Fruit fly (Drosophila melanogaster) whole organism: ENCODE measurements around the gene Or22a.

Experiments
- Dll ChIP-seq: fragments of >200 bp; optimal IDR thresholded peaks from 2 replicates; lab custom pipeline; 2017
- EcR ChIP-seq, 2 experiments: fragments of >200 bp; optimal IDR thresholded peaks; 2 replicates each; lab custom pipeline; 2017; ENCODE audit warnings: missing biosample characterization in 2 of 2, missing genetic modification characterization in 2 of 2, missing genetic modification reagents in 2 of 2
- psq ChIP-seq: fragments of >200 bp; optimal IDR thresholded peaks from 2 replicates; lab custom pipeline; 2017
- usp ChIP-seq: fragments of >200 bp; optimal IDR thresholded peaks from 2 replicates; lab custom pipeline; 2017; ENCODE audit warnings: missing biosample characterization, missing genetic modification characterization, mixed read lengths

DNA sequence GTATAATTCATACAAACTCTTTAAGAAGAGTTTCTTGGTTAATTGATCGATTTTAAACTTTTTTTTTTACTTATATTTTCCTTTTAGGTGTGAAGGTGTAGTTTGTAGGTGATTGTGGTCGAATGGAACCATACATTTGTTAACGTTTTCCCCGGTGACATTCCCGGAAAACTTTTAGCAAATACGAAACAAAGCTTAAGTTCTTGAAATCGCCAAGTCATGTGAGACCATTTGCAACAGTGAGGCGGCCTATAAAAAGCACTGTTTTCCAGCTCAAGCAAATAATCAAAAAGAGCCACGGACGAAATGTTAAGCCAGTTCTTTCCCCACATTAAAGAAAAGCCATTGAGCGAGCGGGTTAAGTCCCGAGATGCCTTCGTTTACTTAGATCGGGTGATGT lies 2.1 kb downstream of the Or22a start, which contains the start of gene Or22b:
- TF ChIP-seq usp (GFP tag; lab: Kevin White, UChicago): no peak
- TF ChIP-seq EcR (GFP tag; optimal IDR thresholded peaks at IDR 0.05; lab: Kevin White, UChicago): no peak
- no peak for TF ChIP-seq psq
- TF ChIP-seq Dll (lab: Kevin White, UChicago): no peak
